ENCODE assay signal across 1 fruit fly cellular context in genomic region chr3L:11205608-11206336, dm6.
TF ChIP-seq lines count a peak whose summit lies in the region.

Gene Plod, minus strand, starts transcription at chr3L:11206016.

TF ChIP-seq in whole organism, embryonic, 481 proteins besides CTCF, POLR2A, EP300 and RAD21 (continued from another document and continues in another):
- TF ChIP-seq sd (tag; optimal IDR thresholded peaks at IDR 0.05; lab: Kevin White, UChicago): peak; percentile 29
- peak; percentile 14 for TF ChIP-seq zen (tag; optimal IDR thresholded peaks at IDR 0.05; lab: Kevin White, UChicago)
- TF ChIP-seq al (GFP tag; IDR thresholded peaks at IDR 0.05; lab: Robert Waterston, UW): no peak
- TF ChIP-seq pb (GFP tag; optimal IDR thresholded peaks at IDR 0.05; lab: Kevin White, UChicago): no peak
- TF ChIP-seq CG17568 (GFP tag; optimal IDR thresholded peaks at IDR 0.05; lab: Kevin White, UChicago): no peak
- peak; percentile 57 for TF ChIP-seq CG12299 (tag; optimal IDR thresholded peaks at IDR 0.05; lab: Kevin White, UChicago)
- no peak for TF ChIP-seq Elba2 (GFP tag; optimal IDR thresholded peaks at IDR 0.05; lab: Kevin White, UChicago)
- no peak for TF ChIP-seq zf30C (GFP tag; optimal IDR thresholded peaks at IDR 0.05; lab: Kevin White, UChicago)
- TF ChIP-seq NK7.1 (GFP tag; optimal IDR thresholded peaks at IDR 0.05; lab: Kevin White, UChicago): no peak
- no peak for TF ChIP-seq CG9609 (GFP tag; optimal IDR thresholded peaks at IDR 0.05; lab: Kevin White, UChicago)
- peak; percentile 45 for TF ChIP-seq chn (GFP tag; optimal IDR thresholded peaks at IDR 0.05; lab: Kevin White, UChicago)
- TF ChIP-seq CG14441 (GFP tag; IDR thresholded peaks at IDR 0.05; lab: Robert Waterston, UW): no peak
- TF ChIP-seq Dip2 (GFP tag; IDR thresholded peaks at IDR 0.05; lab: Robert Waterston, UW): no peak
- TF ChIP-seq CG9797 (GFP tag; optimal IDR thresholded peaks at IDR 0.05; lab: Kevin White, UChicago): peak; percentile 78
- TF ChIP-seq Poxn (GFP tag; IDR thresholded peaks at IDR 0.05; lab: Robert Waterston, UW): no peak
- TF ChIP-seq row (GFP tag; IDR thresholded peaks at IDR 0.05; lab: Robert Waterston, UW): peak; percentile 81
- peak; percentile 84 for TF ChIP-seq MESR4 (GFP tag; optimal IDR thresholded peaks at IDR 0.05; lab: Kevin White, UChicago)
- TF ChIP-seq CoRest (tag; optimal IDR thresholded peaks at IDR 0.05; lab: Kevin White, UChicago): peak; percentile 69
- TF ChIP-seq gfzf (GFP tag; optimal IDR thresholded peaks at IDR 0.05; lab: Kevin White, UChicago): peak; percentile 93
- TF ChIP-seq CG4424 (GFP tag; optimal IDR thresholded peaks at IDR 0.05; lab: Kevin White, UChicago): peak; percentile 30
- no peak for TF ChIP-seq CG4854 (GFP tag; optimal IDR thresholded peaks at IDR 0.05; lab: Kevin White, UChicago)
- peak; percentile 14 for TF ChIP-seq Sry-δ (GFP tag; optimal IDR thresholded peaks at IDR 0.05; lab: Kevin White, UChicago)
- peak; percentile 19 for TF ChIP-seq Six4 (GFP tag; optimal IDR thresholded peaks at IDR 0.05; lab: Kevin White, UChicago)
- TF ChIP-seq E2f1 (GFP tag; IDR thresholded peaks at IDR 0.05; lab: Robert Waterston, UW): peak; percentile 57
- TF ChIP-seq CG2129 (GFP tag; IDR thresholded peaks at IDR 0.05; lab: Robert Waterston, UW; ENCODE audit: partially characterized antibody): no peak
- peak; percentile 65 for TF ChIP-seq CG7839 (tag; optimal IDR thresholded peaks at IDR 0.05; lab: Kevin White, UChicago)
- no peak for TF ChIP-seq peb (GFP tag; IDR thresholded peaks at IDR 0.05; lab: Robert Waterston, UW)
- no peak for TF ChIP-seq CG8290 (GFP tag; optimal IDR thresholded peaks at IDR 0.05; lab: Kevin White, UChicago)
- TF ChIP-seq CG8290 (tag; optimal IDR thresholded peaks at IDR 0.05; lab: Kevin White, UChicago): no peak
- TF ChIP-seq her (GFP tag; optimal IDR thresholded peaks at IDR 0.05; lab: Kevin White, UChicago): peak; percentile 51
- no peak for TF ChIP-seq gce (GFP tag; IDR thresholded peaks at IDR 0.05; lab: Robert Waterston, UW)
- peak; percentile 59 for TF ChIP-seq tgo (GFP tag; IDR thresholded peaks at IDR 0.05; lab: Robert Waterston, UW)
- TF ChIP-seq H2.0 (GFP tag; IDR thresholded peaks at IDR 0.05; lab: Robert Waterston, UW): no peak
- TF ChIP-seq pan (optimal IDR thresholded peaks at IDR 0.05; lab: Kevin White, UChicago): no peak
- peak in 1 of 2 experiments; percentile 55 for TF ChIP-seq pan (GFP tag; optimal IDR thresholded peaks at IDR 0.05 in 1 of 2, IDR thresholded peaks at IDR 0.05 in 1 of 2)
- peak; percentile 21; the same call in 1 of the 2 replicates for TF ChIP-seq NFAT (GFP tag; IDR thresholded peaks at IDR 0.05; lab: Robert Waterston, UW)
- no peak for TF ChIP-seq CG8359 (GFP tag; optimal IDR thresholded peaks at IDR 0.05; lab: Kevin White, UChicago; ENCODE audit: borderline replicate concordance)
- TF ChIP-seq pum (GFP tag; optimal IDR thresholded peaks at IDR 0.05; lab: Kevin White, UChicago): no peak
- peak; percentile 75 for TF ChIP-seq nmo (GFP tag; optimal IDR thresholded peaks at IDR 0.05; lab: Kevin White, UChicago)
- TF ChIP-seq wek (GFP tag; optimal IDR thresholded peaks at IDR 0.05; lab: Kevin White, UChicago): peak; percentile 38
- TF ChIP-seq CG15696 (tag; optimal IDR thresholded peaks at IDR 0.05; lab: Kevin White, UChicago): peak; percentile 25
- no peak for TF ChIP-seq tna (GFP tag; IDR thresholded peaks at IDR 0.05; lab: Robert Waterston, UW; ENCODE audit: partially characterized antibody)
- TF ChIP-seq ap (GFP tag; IDR thresholded peaks at IDR 0.05; lab: Robert Waterston, UW): no peak
- no peak for TF ChIP-seq Lim3 (GFP tag; IDR thresholded peaks at IDR 0.05; lab: Robert Waterston, UW)
- peak; percentile 87 for TF ChIP-seq CG12391 (tag; optimal IDR thresholded peaks at IDR 0.05; lab: Kevin White, UChicago)
- TF ChIP-seq Gsc (GFP tag; IDR thresholded peaks at IDR 0.05; lab: Robert Waterston, UW): no peak
- no peak for TF ChIP-seq tll (GFP tag; optimal IDR thresholded peaks at IDR 0.05; lab: Kevin White, UChicago)
- TF ChIP-seq kay (GFP tag; optimal IDR thresholded peaks at IDR 0.05; lab: Kevin White, UChicago): no peak
- peak; percentile 19 for TF ChIP-seq pfk (GFP tag; optimal IDR thresholded peaks at IDR 0.05; lab: Kevin White, UChicago)
- TF ChIP-seq Hand (GFP tag; optimal IDR thresholded peaks at IDR 0.05; lab: Kevin White, UChicago): peak; percentile 25
- TF ChIP-seq trem (tag; optimal IDR thresholded peaks at IDR 0.05; lab: Kevin White, UChicago): peak; percentile 29
- peak; percentile 1 for TF ChIP-seq Antp (GFP tag; optimal IDR thresholded peaks at IDR 0.05; lab: Kevin White, UChicago)
- TF ChIP-seq CG14965 (GFP tag; optimal IDR thresholded peaks at IDR 0.05; lab: Kevin White, UChicago; ENCODE audit: borderline replicate concordance): no peak
- peak; percentile 19 for TF ChIP-seq ems (GFP tag; optimal IDR thresholded peaks at IDR 0.05; lab: Kevin White, UChicago)
- no peak for TF ChIP-seq CG4820 (GFP tag; optimal IDR thresholded peaks at IDR 0.05; lab: Kevin White, UChicago)
- TF ChIP-seq CG6765 (GFP tag; optimal IDR thresholded peaks at IDR 0.05; lab: Kevin White, UChicago): no peak
- no peak for TF ChIP-seq da (GFP tag; optimal IDR thresholded peaks at IDR 0.05; lab: Kevin White, UChicago)
- TF ChIP-seq kah (GFP tag; optimal IDR thresholded peaks at IDR 0.05; lab: Kevin White, UChicago): no peak
- TF ChIP-seq wdn (GFP tag; IDR thresholded peaks at IDR 0.05; lab: Robert Waterston, UW): no peak
- peak; percentile 73 for TF ChIP-seq gem (tag; optimal IDR thresholded peaks at IDR 0.05; lab: Kevin White, UChicago)
- no peak for TF ChIP-seq Taf1 (GFP tag; IDR thresholded peaks at IDR 0.05; lab: Robert Waterston, UW)
- TF ChIP-seq gt (GFP tag; IDR thresholded peaks at IDR 0.05; lab: Robert Waterston, UW): no peak
- no peak for TF ChIP-seq Doc3 (GFP tag; IDR thresholded peaks at IDR 0.05; lab: Robert Waterston, UW; ENCODE audit: partially characterized antibody)
- TF ChIP-seq CG1603 (tag; optimal IDR thresholded peaks at IDR 0.05; lab: Kevin White, UChicago): peak; percentile 52
- TF ChIP-seq CG11456 (GFP tag; IDR thresholded peaks at IDR 0.05; lab: Robert Waterston, UW): peak; percentile 38; the same call in 1 of the 3 replicates
- no peak for TF ChIP-seq cad (GFP tag; optimal IDR thresholded peaks at IDR 0.05; lab: Kevin White, UChicago)
- no peak for TF ChIP-seq toy (GFP tag; IDR thresholded peaks at IDR 0.05; lab: Robert Waterston, UW)
- TF ChIP-seq Vsx1 (GFP tag; optimal IDR thresholded peaks at IDR 0.05; lab: Kevin White, UChicago): no peak
- TF ChIP-seq HmgD (GFP tag; optimal IDR thresholded peaks at IDR 0.05; lab: Kevin White, UChicago): peak; percentile 23
- TF ChIP-seq usp (GFP tag; optimal IDR thresholded peaks at IDR 0.05; lab: Kevin White, UChicago): no peak
- TF ChIP-seq bcd (GFP tag; optimal IDR thresholded peaks at IDR 0.05; lab: Kevin White, UChicago): peak; percentile 41
- TF ChIP-seq Kr (GFP tag; optimal IDR thresholded peaks at IDR 0.05; lab: Kevin White, UChicago): no peak
- TF ChIP-seq ac (GFP tag; optimal IDR thresholded peaks at IDR 0.05; lab: Kevin White, UChicago): no peak
- no peak for TF ChIP-seq shn (GFP tag; optimal IDR thresholded peaks at IDR 0.05; lab: Kevin White, UChicago)
- TF ChIP-seq Dfd (GFP tag; optimal IDR thresholded peaks at IDR 0.05; lab: Kevin White, UChicago): peak in 1 of 2 experiments; percentile 27
- TF ChIP-seq mam (GFP tag; optimal IDR thresholded peaks at IDR 0.05; lab: Kevin White, UChicago): no peak
- TF ChIP-seq CG2199 (GFP tag; IDR thresholded peaks at IDR 0.05; lab: Robert Waterston, UW): peak; percentile 82; the same call in 1 of the 3 replicates
- TF ChIP-seq CG31365 (tag; optimal IDR thresholded peaks at IDR 0.05; lab: Kevin White, UChicago): no peak
- no peak for TF ChIP-seq org-1 (GFP tag; optimal IDR thresholded peaks at IDR 0.05; lab: Kevin White, UChicago)
- TF ChIP-seq Neu2 (GFP tag; optimal IDR thresholded peaks at IDR 0.05; lab: Kevin White, UChicago; ENCODE audit: borderline replicate concordance): no peak
- TF ChIP-seq Sox102F (GFP tag; optimal IDR thresholded peaks at IDR 0.05; lab: Kevin White, UChicago): peak; percentile 51
- no peak for TF ChIP-seq dimm (GFP tag; IDR thresholded peaks at IDR 0.05; lab: Robert Waterston, UW)
- TF ChIP-seq dan (GFP tag; IDR thresholded peaks at IDR 0.05; lab: Robert Waterston, UW): no peak
- peak; percentile 63 for TF ChIP-seq YL-1 (GFP tag; optimal IDR thresholded peaks at IDR 0.05; lab: Kevin White, UChicago)
- TF ChIP-seq chif (GFP tag; optimal IDR thresholded peaks at IDR 0.05; lab: Kevin White, UChicago): peak in 1 of 2 experiments; percentile 26
- TF ChIP-seq nerfin-2 (GFP tag; IDR thresholded peaks at IDR 0.05; lab: Robert Waterston, UW; ENCODE audit: partially characterized antibody): no peak
- no peak for TF ChIP-seq sc (optimal IDR thresholded peaks at IDR 0.05; lab: Kevin White, UChicago)
- no peak for TF ChIP-seq sc (GFP tag; optimal IDR thresholded peaks at IDR 0.05; lab: Kevin White, UChicago)
- TF ChIP-seq bsh (GFP tag; optimal IDR thresholded peaks at IDR 0.05; lab: Kevin White, UChicago): peak in 1 of 2 experiments; percentile 65
- TF ChIP-seq phol (tag; optimal IDR thresholded peaks at IDR 0.05; lab: Kevin White, UChicago): peak; percentile 62
- no peak for TF ChIP-seq slp2 (GFP tag; optimal IDR thresholded peaks at IDR 0.05; lab: Kevin White, UChicago)
- no peak for TF ChIP-seq CG9817 (tag; optimal IDR thresholded peaks at IDR 0.05; lab: Kevin White, UChicago)
- no peak for TF ChIP-seq CG10565 (GFP tag; optimal IDR thresholded peaks at IDR 0.05; lab: Kevin White, UChicago)
- peak; percentile 67 for TF ChIP-seq CG17829 (tag; optimal IDR thresholded peaks at IDR 0.05; lab: Kevin White, UChicago)
- TF ChIP-seq CG2712 (tag; optimal IDR thresholded peaks at IDR 0.05; lab: Kevin White, UChicago): peak; percentile 72
- TF ChIP-seq CG17802 (tag; optimal IDR thresholded peaks at IDR 0.05; lab: Kevin White, UChicago): peak; percentile 83
- peak; percentile 78; the same call in 2 of the 3 replicates for TF ChIP-seq CG17361 (GFP tag; IDR thresholded peaks at IDR 0.05; lab: Robert Waterston, UW)
- TF ChIP-seq eyg (GFP tag; optimal IDR thresholded peaks at IDR 0.05; lab: Kevin White, UChicago): no peak
- peak; percentile 56 for TF ChIP-seq BEAF-32 (GFP tag; optimal IDR thresholded peaks at IDR 0.05; lab: Kevin White, UChicago)
- TF ChIP-seq Trl (optimal IDR thresholded peaks at IDR 0.05; lab: Kevin White, UChicago): peak in 1 of 2 experiments; percentile 16
- no peak for TF ChIP-seq Trl (GFP tag; optimal IDR thresholded peaks at IDR 0.05; lab: Kevin White, UChicago)
- peak; percentile 45 for TF ChIP-seq CG2116 (GFP tag; optimal IDR thresholded peaks at IDR 0.05; lab: Kevin White, UChicago)
- no peak for TF ChIP-seq crol (GFP tag; IDR thresholded peaks at IDR 0.05; lab: Robert Waterston, UW)
- TF ChIP-seq CG15011 (GFP tag; optimal IDR thresholded peaks at IDR 0.05; lab: Kevin White, UChicago): no peak
- TF ChIP-seq ewg (GFP tag; optimal IDR thresholded peaks at IDR 0.05; lab: Kevin White, UChicago): peak; percentile 18
- TF ChIP-seq NfI (GFP tag; optimal IDR thresholded peaks at IDR 0.05; lab: Kevin White, UChicago): peak; percentile 34
- TF ChIP-seq CG16863 (GFP tag; optimal IDR thresholded peaks at IDR 0.05; lab: Kevin White, UChicago): no peak
- peak; percentile 18 for TF ChIP-seq Bdp1 (GFP tag; optimal IDR thresholded peaks at IDR 0.05; lab: Kevin White, UChicago)
- no peak for TF ChIP-seq crc (GFP tag; optimal IDR thresholded peaks at IDR 0.05; lab: Kevin White, UChicago)
- TF ChIP-seq CG6854 (GFP tag; optimal IDR thresholded peaks at IDR 0.05; lab: Kevin White, UChicago): no peak
- TF ChIP-seq CG1233 (GFP tag; optimal IDR thresholded peaks at IDR 0.05; lab: Kevin White, UChicago): peak; percentile 17
- TF ChIP-seq rib (GFP tag; IDR thresholded peaks at IDR 0.05; lab: Robert Waterston, UW): peak; percentile 60; the same call in 1 of the 2 replicates
- no peak; the same call in 2 of the 3 replicates for TF ChIP-seq jigr1 (GFP tag; IDR thresholded peaks at IDR 0.05; lab: Robert Waterston, UW)
- no peak for TF ChIP-seq tio (GFP tag; optimal IDR thresholded peaks at IDR 0.05; lab: Kevin White, UChicago)
- TF ChIP-seq Ets65A (GFP tag; lab: Kevin White, UChicago): peak; percentile 44
- peak; percentile 79; the same call in 2 of the 3 replicates for TF ChIP-seq CG34422 (GFP tag; IDR thresholded peaks at IDR 0.05; lab: Robert Waterston, UW)
- TF ChIP-seq Lhr (GFP tag; optimal IDR thresholded peaks at IDR 0.05; lab: Kevin White, UChicago): peak; percentile 82
- peak; percentile 13 for TF ChIP-seq fu2 (GFP tag; optimal IDR thresholded peaks at IDR 0.05; lab: Kevin White, UChicago)
- peak; percentile 71 for TF ChIP-seq CG10267 (tag; optimal IDR thresholded peaks at IDR 0.05; lab: Kevin White, UChicago)
- TF ChIP-seq Bgb (GFP tag; IDR thresholded peaks at IDR 0.05; lab: Robert Waterston, UW; ENCODE audit: partially characterized antibody): peak; percentile 63; the same call in 1 of the 2 replicates
- peak; percentile 43; the same call in 1 of the 3 replicates for TF ChIP-seq otp (GFP tag; IDR thresholded peaks at IDR 0.05; lab: Robert Waterston, UW)
- peak; percentile 44; the same call in 1 of the 3 replicates for TF ChIP-seq zfh1 (GFP tag; IDR thresholded peaks at IDR 0.05; lab: Robert Waterston, UW)
- TF ChIP-seq stwl (tag; optimal IDR thresholded peaks at IDR 0.05; lab: Kevin White, UChicago): peak; percentile 73
- no peak for TF ChIP-seq CG11695 (GFP tag; IDR thresholded peaks at IDR 0.05; lab: Robert Waterston, UW)
- TF ChIP-seq Meics (GFP tag; optimal IDR thresholded peaks at IDR 0.05; lab: Kevin White, UChicago): peak; percentile 56
- TF ChIP-seq bab2 (GFP tag; optimal IDR thresholded peaks at IDR 0.05; lab: Kevin White, UChicago): no peak
- TF ChIP-seq Fer1 (GFP tag; optimal IDR thresholded peaks at IDR 0.05; lab: Kevin White, UChicago): peak; percentile 30
- TF ChIP-seq Hr51 (GFP tag; optimal IDR thresholded peaks at IDR 0.05; lab: Kevin White, UChicago): peak; percentile 29 to 67
- no peak for TF ChIP-seq CG9876 (GFP tag; optimal IDR thresholded peaks at IDR 0.05; lab: Kevin White, UChicago)
- TF ChIP-seq CkIIα-i1 (GFP tag; IDR thresholded peaks at IDR 0.05; lab: Robert Waterston, UW): no peak
- no peak for TF ChIP-seq tx (GFP tag; optimal IDR thresholded peaks at IDR 0.05; lab: Kevin White, UChicago)
- TF ChIP-seq CG11093 (GFP tag; IDR thresholded peaks at IDR 0.05; lab: Robert Waterston, UW): no peak
- no peak for TF ChIP-seq pros (GFP tag; optimal IDR thresholded peaks at IDR 0.05; lab: Kevin White, UChicago)
- TF ChIP-seq esg (GFP tag; conservative IDR thresholded peaks at IDR 0.05; lab: Robert Waterston, UW): no peak
